Worm (Caenorhabditis elegans): ENCODE results near the gene ttr-18.
A peak's percentile ranks its signal among the peaks of the same experiment; 100 is the strongest.

ttr-18 gene

ce11 chrII:11463899-11464298 is 22.6 kb downstream of the ttr-18 start:
- TF ChIP-seq ztf-4 (tag; optimal IDR thresholded peaks at IDR 0.05) (no peak), efl-3 (GFP tag; optimal IDR thresholded peaks at IDR 0.05) (no peak), rnt-1 (tag; optimal IDR thresholded peaks at IDR 0.05) (peak; percentile 15), egl-27 (tag; optimal IDR thresholded peaks at IDR 0.05) (no peak), fos-1 (tag; optimal IDR thresholded peaks at IDR 0.05) (no peak), ceh-63 (GFP tag; optimal IDR thresholded peaks at IDR 0.05) (no peak), lin-13 (GFP tag; optimal IDR thresholded peaks at IDR 0.05) (no peak), alr-1 (tag; optimal IDR thresholded peaks at IDR 0.05; ENCODE audit: borderline replicate concordance) (no peak), hlh-4 (tag; optimal IDR thresholded peaks at IDR 0.05) (no peak), C04F5.9 (tag; optimal IDR thresholded peaks at IDR 0.05) (no peak), elt-3 (tag; optimal IDR thresholded peaks at IDR 0.05) (no peak), ceh-82 (tag; optimal IDR thresholded peaks at IDR 0.05) (no peak), dpl-1 (GFP tag; optimal IDR thresholded peaks at IDR 0.05) (peak in 1 of 3 experiments; percentile 27), ceh-8 (GFP tag; optimal IDR thresholded peaks at IDR 0.05) (no peak), irx-1 (tag; optimal IDR thresholded peaks at IDR 0.05) (no peak), C16A3.4 (tag; optimal IDR thresholded peaks at IDR 0.05) (no peak), lir-3 (tag; optimal IDR thresholded peaks at IDR 0.05; ENCODE audit: poor library complexity) (peak; percentile 41), tbx-2 (tag; optimal IDR thresholded peaks at IDR 0.05) (no peak), ceh-90 (tag; optimal IDR thresholded peaks at IDR 0.05) (peak; percentile 46), efl-1 (optimal IDR thresholded peaks at IDR 0.05) (peak; percentile 9 to 31), efl-1 (GFP tag; optimal IDR thresholded peaks at IDR 0.05 in 1 of 2) (peak; percentile 8 to 56), lsy-2 (tag; optimal IDR thresholded peaks at IDR 0.05) (peak in 1 of 2 experiments; percentile 9), elt-2 (tag; optimal IDR thresholded peaks at IDR 0.05) (no peak), nhr-71 (tag; optimal IDR thresholded peaks at IDR 0.05) (no peak), lin-39 (tag; optimal IDR thresholded peaks at IDR 0.05) (no peak), swsn-7 (tag; optimal IDR thresholded peaks at IDR 0.05) (no peak), sox-4 (tag; optimal IDR thresholded peaks at IDR 0.05) (no peak)

ce11 chrII:11459883-11460282 is 26.7 kb downstream of the ttr-18 start:
- TF ChIP-seq lin-15B (tag; optimal IDR thresholded peaks at IDR 0.05) (no peak), unc-30 (tag; optimal IDR thresholded peaks at IDR 0.05) (no peak), ceh-88 (GFP tag; IDR thresholded peaks at IDR 0.05) (no peak), efl-1 (optimal IDR thresholded peaks at IDR 0.05) (no peak), efl-1 (GFP tag; optimal IDR thresholded peaks at IDR 0.05 in 1 of 2) (peak in 1 of 2 experiments; percentile 38), mab-9 (GFP tag; IDR thresholded peaks at IDR 0.05) (no peak), nhr-28 (tag; optimal IDR thresholded peaks at IDR 0.05) (no peak), tlp-1 (tag; optimal IDR thresholded peaks at IDR 0.05) (no peak)

ce11 chrII:11455715-11456114 is 30.8 kb downstream of the ttr-18 start:
- TF ChIP-seq ceh-82 (tag; optimal IDR thresholded peaks at IDR 0.05): no peak
- TF ChIP-seq aly-2 (tag; optimal IDR thresholded peaks at IDR 0.05): no peak
- TF ChIP-seq lin-14 (GFP tag; optimal IDR thresholded peaks at IDR 0.05): no peak
- no peak for TF ChIP-seq unc-86 (tag; optimal IDR thresholded peaks at IDR 0.05)
- no peak for TF ChIP-seq hlh-4 (tag; optimal IDR thresholded peaks at IDR 0.05)
- no peak for TF ChIP-seq irx-1 (tag; optimal IDR thresholded peaks at IDR 0.05)
- no peak for TF ChIP-seq C04F5.9 (tag; optimal IDR thresholded peaks at IDR 0.05)
- no peak for TF ChIP-seq Y116A8C.19 (tag; optimal IDR thresholded peaks at IDR 0.05; ENCODE audit: borderline replicate concordance)
- TF ChIP-seq fkh-4 (tag; optimal IDR thresholded peaks at IDR 0.05; ENCODE audit: borderline replicate concordance): no peak
- no peak for TF ChIP-seq swsn-7 (tag; optimal IDR thresholded peaks at IDR 0.05)
- no peak for TF ChIP-seq ceh-8 (GFP tag; optimal IDR thresholded peaks at IDR 0.05)
- TF ChIP-seq efl-1 (optimal IDR thresholded peaks at IDR 0.05): no peak
- TF ChIP-seq efl-1 (GFP tag; optimal IDR thresholded peaks at IDR 0.05 in 1 of 2): no peak
- TF ChIP-seq grh-1 (GFP tag; IDR thresholded peaks at IDR 0.05): no peak
- TF ChIP-seq skn-1 (tag; optimal IDR thresholded peaks at IDR 0.05): no peak
- TF ChIP-seq lsy-2 (tag; optimal IDR thresholded peaks at IDR 0.05): no peak
- TF ChIP-seq ceh-88 (GFP tag; IDR thresholded peaks at IDR 0.05): no peak

Data from whole organism, L1 larva.